Worm (Caenorhabditis elegans): Measurements from ENCODE around the gene ints-11.

- TF ChIP-seq him-1 (tag; optimal IDR thresholded peaks at IDR 0.05) (no peak), dao-5 (tag; optimal IDR thresholded peaks at IDR 0.05) (no peak), W03F9.2 (tag; optimal IDR thresholded peaks at IDR 0.05) (no peak)
Observed at ce11 chrII:8157991-8158390, 14.7 kb upstream of the ints-11 start, which contains the start of gene pch-2.
